Worm (Caenorhabditis elegans) whole organism, late embryonic: ENCODE data around the gene F40G9.8.

Experiments
- madf-2 ChIP-seq: sonication (generic microtip); optimal IDR thresholded peaks from 2 replicates; lab custom pipeline; 2017; ENCODE audit warnings: missing genetic modification characterization, missing compliant biosample characterization
- pha-4 ChIP-seq: fragments of 150-350 bp; optimal IDR thresholded peaks from 2 replicates; lab custom pipeline; 2018; ENCODE audit warnings: missing biosample characterization, missing genetic modification reagents, missing genetic modification characterization
- unc-3 ChIP-seq, 2 experiments: fragments of 200-800 bp in 1 of 2; sonication (Bioruptor generic) in 1 of 2; sonication (generic microtip) in 1 of 2; conservative IDR thresholded peaks in 1 of 2; optimal IDR thresholded peaks in 1 of 2; 2 replicates each; pipeline versions ENCODE4 v1.3.6 to Lab custom; 2016 to 2022; ENCODE audit warnings: missing compliant biosample characterization in 2 of 2, missing genetic modification characterization in 2 of 2, missing genetic modification reagents in 1 of 2

DNA sequence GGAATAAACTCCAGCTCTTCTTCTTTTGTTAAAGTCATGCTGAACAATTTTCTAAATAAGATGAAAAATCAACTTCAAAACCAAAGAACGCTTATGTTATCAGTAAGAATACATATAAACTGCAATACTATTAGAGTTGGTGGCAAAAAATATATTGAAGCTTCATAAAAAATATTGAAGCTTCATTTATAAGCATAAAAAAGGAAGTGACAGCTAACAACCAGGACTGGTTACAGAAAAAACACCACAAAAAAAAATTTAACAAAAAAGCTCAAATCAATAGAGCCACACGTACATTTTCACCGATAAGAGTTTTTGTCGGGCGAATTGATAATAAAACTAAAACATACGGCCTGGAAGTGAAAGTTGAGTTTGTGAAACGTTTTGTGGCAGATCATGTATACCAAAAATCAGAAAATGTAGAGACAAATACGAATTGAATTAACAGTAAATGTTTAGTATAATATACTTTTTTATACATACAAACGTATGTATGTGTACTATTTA lies 17.1 kb downstream of the F40G9.8 start, which contains the start of gene sqst-5:
- TF ChIP-seq unc-3 (GFP tag; conservative IDR thresholded peaks at IDR 0.05; lab: Robert Waterston, UW) = no peak
- TF ChIP-seq unc-3 (tag; optimal IDR thresholded peaks at IDR 0.05; lab: Kevin White, UChicago) = no peak
- no peak for TF ChIP-seq pha-4
- TF ChIP-seq madf-2 (tag; lab: Kevin White, UChicago) = no peak
